Fruit fly (Drosophila melanogaster): ENCODE measurements around the gene CG7142.
A peak's percentile ranks its signal among the peaks of the same experiment; 100 is the strongest.

Gene CG7142

dm6 chr3R:18311368-18311919 lies 32.1 kb upstream of the CG7142 start (continued):
- TF ChIP-seq chinmo (GFP tag; IDR thresholded peaks at IDR 0.05; ENCODE audit: partially characterized antibody) (peak; percentile 78; the same call in 2 of the 4 replicates), CG17829 (tag; optimal IDR thresholded peaks at IDR 0.05) (peak; percentile 68), CG9876 (GFP tag; optimal IDR thresholded peaks at IDR 0.05) (peak; percentile 24), Oaz (GFP tag; IDR thresholded peaks at IDR 0.05) (no peak), pros (GFP tag; optimal IDR thresholded peaks at IDR 0.05) (peak; percentile 68), ac (GFP tag; optimal IDR thresholded peaks at IDR 0.05) (no peak), Aef1 (GFP tag; IDR thresholded peaks at IDR 0.05) (0 out of 3 replicates have a peak, but pooled peaks have one; percentile 36), CG31224 (GFP tag; IDR thresholded peaks at IDR 0.05) (no peak), ro (GFP tag; IDR thresholded peaks at IDR 0.05) (no peak), CG9609 (GFP tag; optimal IDR thresholded peaks at IDR 0.05) (peak; percentile 27), Nf-YA (GFP tag; IDR thresholded peaks at IDR 0.05) (0 out of 2 replicates have a peak, but pooled peaks have one; percentile 45), CG13424 (tag; optimal IDR thresholded peaks at IDR 0.05) (peak; percentile 71), luna (GFP tag; optimal IDR thresholded peaks at IDR 0.05) (no peak), NfI (GFP tag; optimal IDR thresholded peaks at IDR 0.05) (peak; percentile 15), CG17186 (GFP tag; optimal IDR thresholded peaks at IDR 0.05) (peak; percentile 44), CG12299 (tag; optimal IDR thresholded peaks at IDR 0.05) (no peak), CG32772 (GFP tag; IDR thresholded peaks at IDR 0.05) (0 out of 2 replicates have a peak, but pooled peaks have one; percentile 16), CG18599 (GFP tag; optimal IDR thresholded peaks at IDR 0.05) (peak; percentile 74), hth (optimal IDR thresholded peaks at IDR 0.05) (no peak), Abd-B (GFP tag; optimal IDR thresholded peaks at IDR 0.05) (peak; percentile 10), cas (GFP tag; IDR thresholded peaks at IDR 0.05) (no peak; the same call in 1 of the 2 replicates), exex (tag; optimal IDR thresholded peaks at IDR 0.05) (no peak), gcm (GFP tag; optimal IDR thresholded peaks at IDR 0.05) (peak; percentile 58), CG30403 (GFP tag; optimal IDR thresholded peaks at IDR 0.05) (peak; percentile 66), knrl (GFP tag; IDR thresholded peaks at IDR 0.05; ENCODE audit: partially characterized antibody) (0 out of 3 replicates have a peak, but pooled peaks have one; percentile 35), CG7745 (tag; optimal IDR thresholded peaks at IDR 0.05) (no peak), CG34422 (GFP tag; IDR thresholded peaks at IDR 0.05) (peak; percentile 74; the same call in 1 of the 3 replicates), dmrt99B (tag; optimal IDR thresholded peaks at IDR 0.05) (peak; percentile 64), CG1233 (GFP tag; optimal IDR thresholded peaks at IDR 0.05) (peak; percentile 1), CG15269 (tag; optimal IDR thresholded peaks at IDR 0.05) (peak; percentile 67), chif (GFP tag; optimal IDR thresholded peaks at IDR 0.05) (peak in 1 of 2 experiments; percentile 2), CG3995 (GFP tag; optimal IDR thresholded peaks at IDR 0.05) (no peak), row (GFP tag; IDR thresholded peaks at IDR 0.05) (peak; percentile 57; the same call in 2 of the 3 replicates), CG15696 (tag; optimal IDR thresholded peaks at IDR 0.05) (peak; percentile 9), Ada2b (GFP tag; IDR thresholded peaks at IDR 0.05) (peak; percentile 14), emc (GFP tag; optimal IDR thresholded peaks at IDR 0.05) (no peak), CG1792 (GFP tag; optimal IDR thresholded peaks at IDR 0.05) (peak; percentile 50), CG7357 (GFP tag; IDR thresholded peaks at IDR 0.05) (no peak), run (tag; optimal IDR thresholded peaks at IDR 0.05) (peak; percentile 9), caup (GFP tag; optimal IDR thresholded peaks at IDR 0.05; ENCODE audit: severe bottlenecking) (peak; percentile 43), onecut (GFP tag; IDR thresholded peaks at IDR 0.05) (peak; percentile 63), lov (optimal IDR thresholded peaks at IDR 0.05) (no peak), lov (GFP tag; IDR thresholded peaks at IDR 0.05) (0 out of 3 replicates have a peak, but pooled peaks have one; percentile 38), nerfin-2 (GFP tag; IDR thresholded peaks at IDR 0.05; ENCODE audit: partially characterized antibody) (0 out of 2 replicates have a peak, but pooled peaks have one; percentile 14), Dbx (GFP tag; IDR thresholded peaks at IDR 0.05) (no peak), CG18262 (tag; optimal IDR thresholded peaks at IDR 0.05) (peak; percentile 90), CG10431 (GFP tag; optimal IDR thresholded peaks at IDR 0.05) (peak; percentile 37), Hr39 (optimal IDR thresholded peaks at IDR 0.05) (no peak), dati (GFP tag; IDR thresholded peaks at IDR 0.05) (0 out of 2 replicates have a peak, but pooled peaks have one; percentile 36), Deaf1 (tag; optimal IDR thresholded peaks at IDR 0.05) (peak; percentile 21)
